Fruit fly (Drosophila melanogaster): ENCODE measurements around the gene CG46280.

CG46280 gene

DNA sequence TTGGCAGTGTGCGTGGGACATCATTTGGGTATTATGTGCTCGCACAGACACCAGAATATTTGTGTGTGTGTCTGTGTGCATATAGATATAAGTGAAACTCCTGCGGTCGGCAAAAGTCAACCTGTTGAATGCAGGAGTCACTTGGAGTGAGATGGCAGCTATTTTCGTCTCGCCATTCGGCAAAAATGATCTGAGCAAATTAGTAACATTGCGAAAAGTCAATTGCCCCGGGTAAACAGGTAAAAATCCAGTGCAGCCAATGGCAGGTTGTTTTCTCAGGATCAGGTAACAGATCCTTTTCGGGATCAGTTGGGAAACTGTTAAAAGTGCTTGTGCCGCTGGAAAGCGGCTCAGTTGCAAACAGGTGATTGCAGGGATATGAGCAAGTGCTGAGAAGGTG, 41.6 kb upstream of the CG46280 start:
- peak; percentile 14 for TF ChIP-seq cg (GFP tag; optimal IDR thresholded peaks at IDR 0.05)
- TF ChIP-seq CG14050 (GFP tag; IDR thresholded peaks at IDR 0.05), result no peak
- TF ChIP-seq cad (GFP tag; optimal IDR thresholded peaks at IDR 0.05), result peak; percentile 63
- TF ChIP-seq tll (GFP tag; optimal IDR thresholded peaks at IDR 0.05), result peak; percentile 31 to 99
- TF ChIP-seq gcm (GFP tag; optimal IDR thresholded peaks at IDR 0.05), result no peak
- peak; percentile 62 for TF ChIP-seq zen (tag; optimal IDR thresholded peaks at IDR 0.05)
- no peak for TF ChIP-seq gro (GFP tag; optimal IDR thresholded peaks at IDR 0.05)
- TF ChIP-seq Oli (tag; optimal IDR thresholded peaks at IDR 0.05), result no peak
- TF ChIP-seq CG17328 (GFP tag; IDR thresholded peaks at IDR 0.05), result no peak
- TF ChIP-seq Spps (tag; optimal IDR thresholded peaks at IDR 0.05), result no peak
- TF ChIP-seq Dll (GFP tag; IDR thresholded peaks at IDR 0.05; ENCODE audit: partially characterized antibody), result no peak
- TF ChIP-seq esg (GFP tag; conservative IDR thresholded peaks at IDR 0.05), result no peak
- TF ChIP-seq ttk (GFP tag; IDR thresholded peaks at IDR 0.05), result no peak
- TF ChIP-seq klu (GFP tag; IDR thresholded peaks at IDR 0.05), result no peak
- no peak for TF ChIP-seq CG2712 (tag; optimal IDR thresholded peaks at IDR 0.05)
- TF ChIP-seq CG18764 (GFP tag; optimal IDR thresholded peaks at IDR 0.05), result no peak
- TF ChIP-seq fd3F (GFP tag; optimal IDR thresholded peaks at IDR 0.05), result no peak
- TF ChIP-seq CG15479 (GFP tag; optimal IDR thresholded peaks at IDR 0.05), result peak; percentile 93
- no peak for TF ChIP-seq ewg (GFP tag; optimal IDR thresholded peaks at IDR 0.05)
- TF ChIP-seq Dip3 (GFP tag; optimal IDR thresholded peaks at IDR 0.05), result no peak

dm6 chr3R:13070011-13070619, 39.7 kb upstream of the CG46280 start:
- peak; percentile 40 for TF ChIP-seq cad (GFP tag; optimal IDR thresholded peaks at IDR 0.05)
- peak; percentile 98 for TF ChIP-seq twi (tag; optimal IDR thresholded peaks at IDR 0.05)
- no peak for TF ChIP-seq Hmx (GFP tag; optimal IDR thresholded peaks at IDR 0.05)
- TF ChIP-seq CG15479 (GFP tag; optimal IDR thresholded peaks at IDR 0.05), result peak; percentile 82
- TF ChIP-seq tll (GFP tag; optimal IDR thresholded peaks at IDR 0.05), result peak in 1 of 2 experiments; percentile 39
- TF ChIP-seq Lhr (GFP tag; optimal IDR thresholded peaks at IDR 0.05), result no peak

DNA sequence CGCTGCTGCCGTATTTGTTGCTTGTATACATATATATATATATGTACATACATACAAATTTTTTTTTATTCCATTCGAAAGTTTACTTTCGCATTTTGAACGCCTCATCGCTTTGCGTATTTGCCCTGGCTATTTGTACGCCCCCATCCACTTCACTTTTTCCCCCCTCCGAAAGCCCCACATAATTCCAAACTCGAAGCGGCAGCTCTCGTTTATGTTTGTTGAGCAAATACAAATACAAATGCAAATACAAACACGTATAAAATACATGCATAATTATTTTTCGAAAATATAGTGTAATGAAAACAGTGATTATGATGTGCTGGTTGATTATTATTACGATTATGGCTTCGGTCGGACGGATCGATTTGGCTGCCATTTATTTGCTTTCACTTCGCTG, 37.6 kb upstream of the CG46280 start:
- TF ChIP-seq Atf6 (GFP tag; IDR thresholded peaks at IDR 0.05) (peak; percentile 58; the same call in 1 of the 2 replicates), Hr3 (GFP tag; optimal IDR thresholded peaks at IDR 0.05) (peak; percentile 58), CG14667 (GFP tag; IDR thresholded peaks at IDR 0.05) (no peak), Xrp1 (GFP tag; IDR thresholded peaks at IDR 0.05) (peak; percentile 83), Lim3 (GFP tag; IDR thresholded peaks at IDR 0.05) (no peak), ci (GFP tag; IDR thresholded peaks at IDR 0.05) (peak; percentile 92), Rfx (GFP tag; IDR thresholded peaks at IDR 0.05) (peak; percentile 47), E2f1 (GFP tag; IDR thresholded peaks at IDR 0.05) (no peak), CG1529 (GFP tag; optimal IDR thresholded peaks at IDR 0.05) (peak; percentile 90), CG8924 (tag; optimal IDR thresholded peaks at IDR 0.05) (peak; percentile 83), CG15514 (GFP tag; optimal IDR thresholded peaks at IDR 0.05) (peak; percentile 76), croc (GFP tag; conservative IDR thresholded peaks at IDR 0.05) (peak; percentile 47; the same call in 2 of the 3 replicates), CG15073 (GFP tag; optimal IDR thresholded peaks at IDR 0.05) (peak; percentile 47), CG4617 (GFP tag; optimal IDR thresholded peaks at IDR 0.05; ENCODE audit: borderline replicate concordance) (peak; percentile 14), NC2α (GFP tag; optimal IDR thresholded peaks at IDR 0.05) (peak; percentile 64), mirr (GFP tag; optimal IDR thresholded peaks at IDR 0.05) (peak; percentile 90), CG3838 (GFP tag; optimal IDR thresholded peaks at IDR 0.05) (peak; percentile 72), hb (GFP tag; IDR thresholded peaks at IDR 0.05; ENCODE audit: partially characterized antibody) (no peak), Pdp1 (GFP tag; optimal IDR thresholded peaks at IDR 0.05) (peak; percentile 52 to 71), tup (GFP tag; optimal IDR thresholded peaks at IDR 0.05) (peak; percentile 57), tll (GFP tag; optimal IDR thresholded peaks at IDR 0.05) (no peak), stc (GFP tag; IDR thresholded peaks at IDR 0.05) (peak; percentile 60; the same call in 1 of the 2 replicates), scrt (GFP tag; optimal IDR thresholded peaks at IDR 0.05) (peak; percentile 80), HmgZ (tag; optimal IDR thresholded peaks at IDR 0.05) (peak; percentile 75), kah (GFP tag; optimal IDR thresholded peaks at IDR 0.05) (peak; percentile 82), Sin3A (optimal IDR thresholded peaks at IDR 0.05) (no peak)

Measured in whole organism, embryonic.